Worm (Caenorhabditis elegans): Measurements from ENCODE around the gene cbp-3.

Gene cbp-3

ce11 chrIII:9951864-9952263 is 38.1 kb downstream of the cbp-3 start, which contains the start of gene K03H1.11:
Gene K03H1.11 (minus strand): TSS chrIII:9951964.
- no peak for TF ChIP-seq hlh-6 (tag; optimal IDR thresholded peaks at IDR 0.05)
- TF ChIP-seq ceh-31 (tag; optimal IDR thresholded peaks at IDR 0.05), result no peak
- no peak for TF ChIP-seq unc-3 (GFP tag; conservative IDR thresholded peaks at IDR 0.05)
- TF ChIP-seq unc-3 (tag; optimal IDR thresholded peaks at IDR 0.05), result no peak
- no peak for TF ChIP-seq ztf-16 (tag; optimal IDR thresholded peaks at IDR 0.05)
- no peak for TF ChIP-seq pax-1 (tag; optimal IDR thresholded peaks at IDR 0.05)
- no peak for TF ChIP-seq ceh-45 (GFP tag; IDR thresholded peaks at IDR 0.05)
- no peak for TF ChIP-seq T23F11.4 (GFP tag; optimal IDR thresholded peaks at IDR 0.05)
- no peak for TF ChIP-seq pag-3 (tag; optimal IDR thresholded peaks at IDR 0.05; ENCODE audit: borderline replicate concordance)
- TF ChIP-seq tbx-7 (tag; optimal IDR thresholded peaks at IDR 0.05), result no peak
- no peak for TF ChIP-seq fkh-10 (GFP tag; optimal IDR thresholded peaks at IDR 0.05)
- TF ChIP-seq nhr-232 (tag; optimal IDR thresholded peaks at IDR 0.05), result no peak
- TF ChIP-seq nfya-1 (tag; optimal IDR thresholded peaks at IDR 0.05), result no peak
- TF ChIP-seq unc-55 (GFP tag; optimal IDR thresholded peaks at IDR 0.05), result no peak
- no peak for TF ChIP-seq lim-6 (tag; optimal IDR thresholded peaks at IDR 0.05)
- no peak for TF ChIP-seq pqm-1 (tag; optimal IDR thresholded peaks at IDR 0.05)
- no peak for TF ChIP-seq ceh-22 (tag; optimal IDR thresholded peaks at IDR 0.05)
- TF ChIP-seq elt-2 (tag; optimal IDR thresholded peaks at IDR 0.05), result no peak
- no peak for TF ChIP-seq sox-4 (tag; optimal IDR thresholded peaks at IDR 0.05)

- no peak for TF ChIP-seq unc-42 (tag; optimal IDR thresholded peaks at IDR 0.05)
Observed at ce11 chrIII:9956123-9956522, 42.3 kb downstream of the cbp-3 start, which contains the start of gene mog-1. Gene mog-1 (minus strand): TSS chrIII:9956215.

ce11 chrIII:9956665-9957401 is 43.0 kb downstream of the cbp-3 start, which contains the start of gene alx-1:
Gene alx-1 (plus strand): TSS chrIII:9957351.
- TF ChIP-seq pha-4 (tag; optimal IDR thresholded peaks at IDR 0.05) (no peak), dve-1 (tag; optimal IDR thresholded peaks at IDR 0.05) (no peak), dmd-4 (tag; optimal IDR thresholded peaks at IDR 0.05; ENCODE audit: borderline replicate concordance) (no peak), unc-3 (GFP tag; conservative IDR thresholded peaks at IDR 0.05) (no peak), unc-3 (tag; optimal IDR thresholded peaks at IDR 0.05) (no peak), lin-11 (tag; optimal IDR thresholded peaks at IDR 0.05) (no peak), K02D7.2 (tag; optimal IDR thresholded peaks at IDR 0.05) (no peak), hlh-8 (tag; optimal IDR thresholded peaks at IDR 0.05) (no peak), ama-1 (optimal IDR thresholded peaks at IDR 0.05) (no peak)

- TF ChIP-seq hlh-6 (tag; optimal IDR thresholded peaks at IDR 0.05), result no peak
- no peak for TF ChIP-seq ceh-48 (tag; optimal IDR thresholded peaks at IDR 0.05)
- TF ChIP-seq ceh-24 (tag; optimal IDR thresholded peaks at IDR 0.05), result no peak
- no peak for TF ChIP-seq pat-9 (tag; optimal IDR thresholded peaks at IDR 0.05)
- no peak for TF ChIP-seq pqm-1 (tag; optimal IDR thresholded peaks at IDR 0.05)
- no peak for TF ChIP-seq ceh-18 (tag; optimal IDR thresholded peaks at IDR 0.05)
- TF ChIP-seq elt-4 (tag; optimal IDR thresholded peaks at IDR 0.05), result no peak
- no peak for TF ChIP-seq pha-2 (tag; optimal IDR thresholded peaks at IDR 0.05)
- no peak for TF ChIP-seq nfya-1 (tag; optimal IDR thresholded peaks at IDR 0.05)
- TF ChIP-seq hlh-15 (tag; optimal IDR thresholded peaks at IDR 0.05), result no peak
- TF ChIP-seq Y22D7AL.16 (tag; optimal IDR thresholded peaks at IDR 0.05), result no peak
- TF ChIP-seq fax-1 (tag; optimal IDR thresholded peaks at IDR 0.05), result no peak
- TF ChIP-seq ets-4 (tag; optimal IDR thresholded peaks at IDR 0.05), result no peak
- TF ChIP-seq ahr-1 (tag; optimal IDR thresholded peaks at IDR 0.05), result no peak
Observed at ce11 chrIII:9963447-9963846, 49.7 kb downstream of the cbp-3 start.
